Fruit fly (Drosophila melanogaster) whole organism, embryonic: ENCODE results near the gene DIP1.

ENCODE experiments used
- B-H2 ChIP-seq: fragments of 200-800 bp; sonication (Bioruptor generic); optimal IDR thresholded peaks from 2 replicates; lab custom pipeline; 2018; ENCODE audit warnings: missing biosample characterization, mild to moderate bottlenecking, missing genetic modification characterization
- BEAF-32 ChIP-seq: fragments of 200-800 bp; sonication (Bioruptor generic); optimal IDR thresholded peaks from 3 replicates; lab custom pipeline; 2017; ENCODE audit warnings: missing biosample characterization, missing genetic modification characterization, mild to moderate bottlenecking, moderate library complexity, missing genetic modification reagents
- Bdp1 ChIP-seq: fragments of 200-800 bp; sonication (Bioruptor generic); optimal IDR thresholded peaks from 3 replicates; lab custom pipeline; 2016; ENCODE audit warnings: missing biosample characterization, missing genetic modification characterization
- CG1024 ChIP-seq: fragments of 200-800 bp; sonication (Bioruptor generic); IDR thresholded peaks from 2 replicates; pipeline ENCODE4 v1.3.6; 2022; ENCODE audit warnings: missing biosample characterization, missing genetic modification characterization
- CG11560 ChIP-seq: fragments of 200-800 bp; sonication (Bioruptor generic); IDR thresholded peaks from 3 replicates; pipeline ENCODE4 v1.3.6; 2022; ENCODE audit warnings: missing biosample characterization, missing genetic modification characterization
- CG14710 ChIP-seq: fragments of 200-800 bp; sonication (Bioruptor generic); optimal IDR thresholded peaks from 3 replicates; lab custom pipeline; 2019; ENCODE audit warnings: missing biosample characterization, mild to moderate bottlenecking, missing genetic modification characterization, moderate library complexity
- CG15073 ChIP-seq: fragments of 200-800 bp; sonication (Bioruptor generic); optimal IDR thresholded peaks from 2 replicates; lab custom pipeline; 2016; ENCODE audit warnings: missing biosample characterization, missing genetic modification characterization
- CG17361 ChIP-seq: fragments of 200-800 bp; sonication (Bioruptor generic); IDR thresholded peaks from 3 replicates; pipeline ENCODE4 v1.3.6; 2022; ENCODE audit warnings: missing biosample characterization, missing genetic modification characterization
- CG17802 ChIP-seq: fragments of 200-800 bp; sonication (Bioruptor generic); optimal IDR thresholded peaks from 2 replicates; lab custom pipeline; 2018; ENCODE audit warnings: missing biosample characterization, mild to moderate bottlenecking, missing genetic modification characterization, moderate library complexity
- CG17829 ChIP-seq: fragments of 200-800 bp; optimal IDR thresholded peaks from 2 replicates; lab custom pipeline; 2019; ENCODE audit warnings: missing biosample characterization, mild to moderate bottlenecking, missing genetic modification characterization, moderate library complexity
- CG1792 ChIP-seq: fragments of 200-800 bp; sonication (Bioruptor generic); optimal IDR thresholded peaks from 2 replicates; lab custom pipeline; 2016; ENCODE audit warnings: missing biosample characterization, missing genetic modification characterization
- CG4404 ChIP-seq: fragments of 200-800 bp; sonication (Bioruptor generic); IDR thresholded peaks from 2 replicates; pipeline ENCODE4 v1.3.6; 2022; ENCODE audit warnings: missing biosample characterization, missing genetic modification characterization
- CG6272 ChIP-seq: fragments of 200-800 bp; sonication (Bioruptor generic); IDR thresholded peaks from 2 replicates; pipeline ENCODE4 v1.3.6; 2022; ENCODE audit warnings: missing biosample characterization, missing genetic modification characterization
- CG7357 ChIP-seq: fragments of 200-800 bp; sonication (Bioruptor generic); IDR thresholded peaks from 3 replicates; pipeline ENCODE4 v1.3.6; 2022; ENCODE audit warnings: missing biosample characterization, missing genetic modification characterization
- CG7786 ChIP-seq: fragments of 200-800 bp; sonication (Bioruptor generic); optimal IDR thresholded peaks from 2 replicates; lab custom pipeline; 2016; ENCODE audit warnings: missing biosample characterization, missing genetic modification characterization
- CG8359 ChIP-seq: fragments of 200-800 bp; sonication (Bioruptor generic); optimal IDR thresholded peaks from 2 replicates; lab custom pipeline; 2017; ENCODE audit warnings: missing biosample characterization, mild to moderate bottlenecking, missing genetic modification characterization, borderline replicate concordance
- CG8924 ChIP-seq: fragments of 200-800 bp; optimal IDR thresholded peaks from 3 replicates; lab custom pipeline; 2019; ENCODE audit warnings: missing biosample characterization, mild to moderate bottlenecking, missing genetic modification characterization, moderate library complexity
- Camta ChIP-seq: fragments of 200-800 bp; sonication (Bioruptor generic); optimal IDR thresholded peaks from 2 replicates; lab custom pipeline; 2016; ENCODE audit warnings: missing biosample characterization, missing genetic modification characterization
- Dref ChIP-seq: fragments of 200-800 bp; sonication (Bioruptor generic); IDR thresholded peaks from 2 replicates; pipeline ENCODE4 v1.3.6; 2022; ENCODE audit warnings: missing biosample characterization, missing genetic modification characterization
- Eip74EF ChIP-seq, 2 experiments: fragments of 200-800 bp in 1 of 2; fragments of >200 bp in 1 of 2; sonication (Bioruptor generic) in 1 of 2; optimal IDR thresholded peaks; 2 replicates each; lab custom pipeline; 2017 to 2019; ENCODE audit warnings: missing biosample characterization in 2 of 2, missing genetic modification characterization in 2 of 2, mild to moderate bottlenecking in 1 of 2, moderate library complexity in 1 of 2
- GATAe ChIP-seq: fragments of 200-800 bp; sonication (Bioruptor generic); conservative IDR thresholded peaks from 2 replicates; pipeline ENCODE4 v1.3.6; 2022; ENCODE audit warnings: missing biosample characterization, missing genetic modification characterization
- Hey ChIP-seq: fragments of 200-800 bp; sonication (Bioruptor generic); optimal IDR thresholded peaks from 3 replicates; lab custom pipeline; 2018; ENCODE audit warnings: missing biosample characterization, mild to moderate bottlenecking, missing genetic modification characterization
- Oli ChIP-seq: fragments of 200-800 bp; sonication (Bioruptor generic); optimal IDR thresholded peaks from 2 replicates; lab custom pipeline; 2018; ENCODE audit warnings: missing biosample characterization, mild to moderate bottlenecking, missing genetic modification characterization, moderate library complexity
- PHDP ChIP-seq: fragments of 200-800 bp; sonication (Bioruptor generic); optimal IDR thresholded peaks from 3 replicates; lab custom pipeline; 2018; ENCODE audit warnings: missing biosample characterization, mild to moderate bottlenecking, missing genetic modification characterization, moderate library complexity
- Pdp1 ChIP-seq, 2 experiments: fragments of 200-800 bp; sonication (Bioruptor generic); optimal IDR thresholded peaks; 3 replicates each; lab custom pipeline; 2016; ENCODE audit warnings: missing biosample characterization in 2 of 2, missing genetic modification characterization in 2 of 2, mild to moderate bottlenecking in 1 of 2, moderate library complexity in 1 of 2
- Sry-β ChIP-seq: fragments of 200-800 bp; sonication (Bioruptor generic); optimal IDR thresholded peaks from 2 replicates; lab custom pipeline; 2018; ENCODE audit warnings: missing biosample characterization, mild to moderate bottlenecking, missing genetic modification characterization, moderate library complexity
- ato ChIP-seq: fragments of 200-800 bp; sonication (Bioruptor generic); IDR thresholded peaks from 2 replicates; pipeline ENCODE4 v1.3.6; 2022; ENCODE audit warnings: missing biosample characterization, missing genetic modification characterization; ENCODE audit not compliant: partially characterized antibody
- az2 ChIP-seq: fragments of 200-800 bp; sonication (Bioruptor generic); optimal IDR thresholded peaks from 3 replicates; lab custom pipeline; 2016; ENCODE audit warnings: missing biosample characterization, missing genetic modification characterization
- bcd ChIP-seq: fragments of 200-800 bp; sonication (Bioruptor generic); optimal IDR thresholded peaks from 2 replicates; lab custom pipeline; 2017; ENCODE audit warnings: missing biosample characterization, mild to moderate bottlenecking, missing genetic modification characterization
- crc ChIP-seq: fragments of 200-800 bp; sonication (Bioruptor generic); optimal IDR thresholded peaks from 2 replicates; lab custom pipeline; 2016; ENCODE audit warnings: missing biosample characterization, missing genetic modification characterization
- croc ChIP-seq: fragments of 200-800 bp; sonication (Bioruptor generic); conservative IDR thresholded peaks from 3 replicates; pipeline ENCODE4 v1.3.6; 2022; ENCODE audit warnings: missing biosample characterization, missing genetic modification characterization
- crol ChIP-seq: fragments of 200-800 bp; sonication (Bioruptor generic); IDR thresholded peaks from 2 replicates; pipeline ENCODE4 v1.3.6; 2022; ENCODE audit warnings: missing biosample characterization, missing genetic modification characterization
- dan ChIP-seq: fragments of 200-800 bp; sonication (Bioruptor generic); IDR thresholded peaks from 2 replicates; pipeline ENCODE4 v1.3.6; 2022; ENCODE audit warnings: missing biosample characterization, missing genetic modification characterization
- dm ChIP-seq: fragments of 200-800 bp; sonication (Bioruptor generic); optimal IDR thresholded peaks from 3 replicates; lab custom pipeline; 2016; ENCODE audit warnings: missing biosample characterization, missing genetic modification characterization
- ewg ChIP-seq: fragments of 200-800 bp; sonication (Bioruptor generic); optimal IDR thresholded peaks from 3 replicates; lab custom pipeline; 2017; ENCODE audit warnings: mild to moderate bottlenecking, missing biosample characterization, missing genetic modification reagents, missing genetic modification characterization
- fd102C ChIP-seq: fragments of 200-800 bp; sonication (Bioruptor generic); optimal IDR thresholded peaks from 2 replicates; lab custom pipeline; 2018; ENCODE audit warnings: missing biosample characterization, mild to moderate bottlenecking, missing genetic modification characterization, moderate library complexity
- fd64A ChIP-seq: fragments of 200-800 bp; sonication (Bioruptor generic); optimal IDR thresholded peaks from 3 replicates; lab custom pipeline; 2018; ENCODE audit warnings: missing biosample characterization, mild to moderate bottlenecking, missing genetic modification characterization
- gcm2 ChIP-seq: fragments of 200-800 bp; sonication (Bioruptor generic); optimal IDR thresholded peaks from 2 replicates; lab custom pipeline; 2016; ENCODE audit warnings: missing biosample characterization, missing genetic modification characterization
- her ChIP-seq: fragments of 200-800 bp; sonication (Bioruptor generic); optimal IDR thresholded peaks from 2 replicates; lab custom pipeline; 2016; ENCODE audit warnings: missing biosample characterization, missing genetic modification characterization
- kay ChIP-seq: fragments of 200-800 bp; sonication (Bioruptor generic); optimal IDR thresholded peaks from 2 replicates; lab custom pipeline; 2016; ENCODE audit warnings: missing biosample characterization, missing genetic modification characterization
- lola ChIP-seq, 3 experiments: fragments of >200 bp in 2 of 3; fragments of 200-800 bp in 1 of 3; sonication (Bioruptor generic) in 1 of 3; optimal IDR thresholded peaks; 2 replicates each; lab custom pipeline; 2017 to 2019; ENCODE audit warnings: missing biosample characterization in 3 of 3, missing genetic modification characterization in 3 of 3, mild to moderate bottlenecking in 1 of 3, moderate library complexity in 1 of 3
- phol ChIP-seq: fragments of 200-800 bp; sonication (Bioruptor generic); optimal IDR thresholded peaks from 3 replicates; lab custom pipeline; 2018; ENCODE audit warnings: missing biosample characterization, mild to moderate bottlenecking, missing genetic modification characterization, moderate library complexity
- prd ChIP-seq, 3 experiments: fragments of >200 bp in 2 of 3; fragments of 200-800 bp in 1 of 3; sonication (Bioruptor generic) in 1 of 3; optimal IDR thresholded peaks in 2 of 3; IDR thresholded peaks in 1 of 3; 2 replicates in 2 of 3; 3 replicates in 1 of 3; pipeline versions ENCODE4 v1.3.6 to Lab custom; 2017 to 2022; ENCODE audit warnings: missing biosample characterization in 1 of 3, missing genetic modification characterization in 1 of 3
- ro ChIP-seq: fragments of 200-800 bp; sonication (Bioruptor generic); IDR thresholded peaks from 2 replicates; pipeline ENCODE4 v1.3.6; 2022; ENCODE audit warnings: missing biosample characterization, missing genetic modification characterization
- row ChIP-seq: fragments of 200-800 bp; sonication (Bioruptor generic); IDR thresholded peaks from 3 replicates; pipeline ENCODE4 v1.3.6; 2022; ENCODE audit warnings: missing biosample characterization, missing genetic modification characterization
- sc ChIP-seq, 3 experiments: fragments of >200 bp in 2 of 3; fragments of 200-800 bp in 1 of 3; sonication (Bioruptor generic) in 1 of 3; optimal IDR thresholded peaks; 2 replicates in 2 of 3; 3 replicates in 1 of 3; lab custom pipeline; 2017; ENCODE audit warnings: mild to moderate bottlenecking in 1 of 3, missing biosample characterization in 1 of 3, missing genetic modification characterization in 1 of 3, missing genetic modification reagents in 1 of 3
- sens ChIP-seq: fragments of 200-800 bp; sonication (Bioruptor generic); peaks from one replicate; lab custom pipeline; 2016; ENCODE audit warnings: missing biosample characterization, missing genetic modification characterization
- tio ChIP-seq: fragments of 200-800 bp; sonication (Bioruptor generic); optimal IDR thresholded peaks from 2 replicates; lab custom pipeline; 2017; ENCODE audit warnings: missing biosample characterization, missing genetic modification characterization, inconsistent platforms
- wek ChIP-seq: fragments of 200-800 bp; sonication (Bioruptor generic); optimal IDR thresholded peaks from 3 replicates; lab custom pipeline; 2018; ENCODE audit warnings: missing biosample characterization, mild to moderate bottlenecking, missing genetic modification characterization, moderate library complexity

DIP1 gene

DNA sequence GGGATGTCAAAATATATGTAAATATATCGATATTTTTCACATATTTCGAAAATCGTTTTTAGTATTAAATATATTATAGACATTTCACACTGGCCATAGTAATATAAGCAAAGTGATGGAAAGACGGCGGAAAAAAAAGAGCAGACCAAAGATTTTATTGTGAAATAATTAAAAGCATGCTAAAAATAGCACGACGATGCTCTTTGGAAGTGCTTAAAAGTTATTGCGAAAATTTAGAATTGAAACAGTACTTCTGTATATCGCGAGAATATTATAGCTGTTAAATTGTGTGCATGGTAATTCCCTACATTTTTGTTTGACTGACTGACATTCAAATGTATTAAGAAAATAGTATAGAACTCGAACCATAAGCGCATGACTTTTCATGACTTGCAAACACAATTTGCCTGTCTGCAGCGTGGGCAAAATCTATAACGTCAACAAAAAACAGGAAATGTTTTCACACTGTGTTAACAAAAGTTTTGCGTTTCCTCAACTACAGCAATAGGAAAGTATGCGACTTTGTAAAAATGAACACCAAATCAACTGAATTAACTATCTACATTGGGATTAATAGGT is 301 bp upstream of the DIP1 start (continued):
- TF ChIP-seq prd (optimal IDR thresholded peaks at IDR 0.05; lab: Kevin White, UChicago) (no peak), prd (GFP tag; IDR thresholded peaks at IDR 0.05; lab: Robert Waterston, UW) (no peak), kay (GFP tag; lab: Kevin White, UChicago) (no peak), dan (no peak), Hey (tag; lab: Kevin White, UChicago) (no peak), her (GFP tag; lab: Kevin White, UChicago) (no peak), CG6272 (GFP tag; lab: Robert Waterston, UW) (no peak), CG7357 (peak; percentile 77), bcd (no peak), Pdp1 (GFP tag; optimal IDR thresholded peaks at IDR 0.05; lab: Kevin White, UChicago) (no peak), Eip74EF (GFP tag; optimal IDR thresholded peaks at IDR 0.05; lab: Kevin White, UChicago) (peak in 1 of 2 experiments; percentile 64), CG11560 (tag; lab: Robert Waterston, UW) (no peak), row (GFP tag; lab: Robert Waterston, UW) (peak; percentile 64; the same call in 2 of the 3 replicates), ro (GFP tag; lab: Robert Waterston, UW) (no peak), CG1792 (GFP tag; lab: Kevin White, UChicago) (no peak), Camta (GFP tag; lab: Kevin White, UChicago) (no peak), ewg (no peak), Bdp1 (GFP tag; lab: Kevin White, UChicago) (no peak), sens (peak; percentile 56), CG17829 (no peak), CG15073 (GFP tag; lab: Kevin White, UChicago) (no peak), phol (tag; lab: Kevin White, UChicago) (peak; percentile 18), CG4404 (GFP tag; lab: Robert Waterston, UW) (no peak), sc (optimal IDR thresholded peaks at IDR 0.05; lab: Kevin White, UChicago) (no peak), sc (GFP tag; optimal IDR thresholded peaks at IDR 0.05; lab: Kevin White, UChicago) (no peak), fd64A (GFP tag; lab: Kevin White, UChicago) (no peak), dm (GFP tag; lab: Kevin White, UChicago) (no peak), CG17361 (GFP tag; lab: Robert Waterston, UW) (peak; percentile 44; the same call in 1 of the 3 replicates), croc (no peak), az2 (no peak), CG7786 (GFP tag; lab: Kevin White, UChicago) (no peak), B-H2 (GFP tag; lab: Kevin White, UChicago) (no peak), ato (GFP tag; lab: Robert Waterston, UW) (no peak), Oli (tag; lab: Kevin White, UChicago) (peak; percentile 2), fd102C (no peak), tio (GFP tag; lab: Kevin White, UChicago) (no peak), CG14710 (peak; percentile 32), PHDP (tag; lab: Kevin White, UChicago) (no peak), BEAF-32 (GFP tag; lab: Kevin White, UChicago) (peak; percentile 66), gcm2 (GFP tag; lab: Kevin White, UChicago) (no peak), crol (GFP tag; lab: Robert Waterston, UW) (no peak), wek (GFP tag; lab: Kevin White, UChicago) (no peak), CG17802 (tag; lab: Kevin White, UChicago) (peak; percentile 76), Sry-β (GFP tag; lab: Kevin White, UChicago) (no peak), crc (GFP tag; lab: Kevin White, UChicago) (no peak), CG8924 (tag; lab: Kevin White, UChicago) (no peak), lola (GFP tag; optimal IDR thresholded peaks at IDR 0.05; lab: Kevin White, UChicago) (peak in 1 of 3 experiments; percentile 72), Dref (GFP tag; lab: Robert Waterston, UW) (peak; percentile 54; the same call in 1 of the 2 replicates), GATAe (GFP tag; lab: Robert Waterston, UW) (no peak), CG8359 (GFP tag; lab: Kevin White, UChicago) (no peak), CG1024 (GFP tag; lab: Robert Waterston, UW) (peak; percentile 70)
